Worm (Caenorhabditis elegans) whole organism, L1 larva: ENCODE measurements around the gene C37C3.11.
A peak's percentile ranks its signal among the peaks of the same experiment; 100 is the strongest.

Experiments used
- C34B4.2 ChIP-seq: sonication (generic microtip); optimal IDR thresholded peaks from 2 replicates; lab custom pipeline; 2017; ENCODE audit warnings: mild to moderate bottlenecking, missing genetic modification characterization, missing compliant biosample characterization
- F16B12.6 ChIP-seq: fragments of 150-350 bp; optimal IDR thresholded peaks from 2 replicates; lab custom pipeline; 2014; ENCODE audit warnings: missing biosample characterization, missing genetic modification characterization
- Y116A8C.19 ChIP-seq: sonication (generic microtip); optimal IDR thresholded peaks from 2 replicates; lab custom pipeline; 2016; ENCODE audit warnings: missing compliant biosample characterization, missing genetic modification characterization, borderline replicate concordance
- alr-1 ChIP-seq: fragments of 200-800 bp; sonication (Bioruptor generic); optimal IDR thresholded peaks from 2 replicates; lab custom pipeline; 2018; ENCODE audit warnings: borderline replicate concordance, mild to moderate bottlenecking, missing genetic modification characterization, missing compliant biosample characterization
- ama-1 ChIP-seq: fragments of 150-350 bp; optimal IDR thresholded peaks from 2 replicates; lab custom pipeline; 2014
- blmp-1 ChIP-seq: fragments of 150-350 bp; optimal IDR thresholded peaks from 2 replicates; lab custom pipeline; 2014; ENCODE audit warnings: missing biosample characterization, missing genetic modification characterization
- efl-1 ChIP-seq, 4 experiments: fragments of 150-350 bp; optimal IDR thresholded peaks in 3 of 4; peaks in 1 of 4; 1 replicate in 1 of 4; 2 replicates in 3 of 4; lab custom pipeline; 2014; ENCODE audit warnings: missing biosample characterization in 2 of 4, missing genetic modification characterization in 2 of 4, missing genetic modification reagents in 2 of 4
- fkh-10 ChIP-seq: sonication (generic microtip); optimal IDR thresholded peaks from 2 replicates; lab custom pipeline; 2017; ENCODE audit warnings: missing biosample characterization, missing genetic modification reagents, missing genetic modification characterization
- fkh-4 ChIP-seq: sonication (generic microtip); optimal IDR thresholded peaks from 2 replicates; lab custom pipeline; 2016; ENCODE audit warnings: missing compliant biosample characterization, missing genetic modification characterization, borderline replicate concordance
- fkh-8 ChIP-seq: sonication (generic microtip); optimal IDR thresholded peaks from 2 replicates; lab custom pipeline; 2016; ENCODE audit warnings: mild to moderate bottlenecking, missing genetic modification characterization, missing compliant biosample characterization
- fos-1 ChIP-seq: fragments of 150-350 bp; optimal IDR thresholded peaks from 2 replicates; lab custom pipeline; 2014; ENCODE audit warnings: missing biosample characterization, missing genetic modification characterization
- grh-1 ChIP-seq: fragments of 200-800 bp; sonication (Bioruptor generic); IDR thresholded peaks from 2 replicates; pipeline ENCODE4 v1.3.6; 2022; ENCODE audit warnings: missing genetic modification reagents, missing genetic modification characterization, missing compliant biosample characterization
- lin-14 ChIP-seq: fragments of 200-800 bp; sonication (Bioruptor generic); optimal IDR thresholded peaks from 2 replicates; lab custom pipeline; 2018; ENCODE audit warnings: mild to moderate bottlenecking, missing genetic modification characterization, moderate library complexity, missing compliant biosample characterization
- lin-39 ChIP-seq: fragments of 150-350 bp; optimal IDR thresholded peaks from 2 replicates; lab custom pipeline; 2014; ENCODE audit warnings: missing biosample characterization, missing genetic modification reagents, missing genetic modification characterization
- lir-3 ChIP-seq: sonication (generic microtip); optimal IDR thresholded peaks from 2 replicates; lab custom pipeline; 2016; ENCODE audit warnings: mild to moderate bottlenecking, missing genetic modification characterization, moderate library complexity, missing compliant biosample characterization; ENCODE audit not compliant: poor library complexity
- lsy-2 ChIP-seq, 2 experiments: fragments of 150-350 bp; optimal IDR thresholded peaks; 2 replicates each; lab custom pipeline; 2014; ENCODE audit warnings: missing biosample characterization in 2 of 2, missing genetic modification characterization in 2 of 2
- mdl-1 ChIP-seq, 2 experiments: fragments of 150-350 bp; optimal IDR thresholded peaks; 2 replicates each; lab custom pipeline; 2014 to 2017; ENCODE audit warnings: missing biosample characterization in 2 of 2, missing genetic modification characterization in 2 of 2, inconsistent platforms in 1 of 2
- nhr-28 ChIP-seq: fragments of 150-350 bp; optimal IDR thresholded peaks from 2 replicates; lab custom pipeline; 2014; ENCODE audit warnings: missing biosample characterization, missing genetic modification characterization
- nhr-47 ChIP-seq: sonication (generic microtip); optimal IDR thresholded peaks from 2 replicates; lab custom pipeline; 2016; ENCODE audit warnings: mild to moderate bottlenecking, missing genetic modification characterization, moderate library complexity, missing compliant biosample characterization
- nhr-71 ChIP-seq: sonication (generic microtip); optimal IDR thresholded peaks from 2 replicates; lab custom pipeline; 2016; ENCODE audit warnings: mild to moderate bottlenecking, missing genetic modification characterization, moderate library complexity, missing compliant biosample characterization
- nhr-77 ChIP-seq: fragments of 150-350 bp; optimal IDR thresholded peaks from 2 replicates; lab custom pipeline; 2014; ENCODE audit warnings: missing biosample characterization, missing genetic modification characterization
- nhr-84 ChIP-seq: sonication (generic microtip); optimal IDR thresholded peaks from 2 replicates; lab custom pipeline; 2017; ENCODE audit warnings: missing biosample characterization, missing genetic modification characterization
- nhr-90 ChIP-seq: sonication (generic microtip); optimal IDR thresholded peaks from 2 replicates; lab custom pipeline; 2016; ENCODE audit warnings: mild to moderate bottlenecking, missing genetic modification characterization, missing compliant biosample characterization; ENCODE audit not compliant: poor library complexity
- pag-3 ChIP-seq: sonication (generic microtip); optimal IDR thresholded peaks from 2 replicates; lab custom pipeline; 2017; ENCODE audit warnings: missing genetic modification characterization, mild to moderate bottlenecking, missing compliant biosample characterization, antibody characterized with exemption, borderline replicate concordance; ENCODE audit not compliant: insufficient read depth
- tlp-1 ChIP-seq: fragments of 150-350 bp; optimal IDR thresholded peaks from 2 replicates; lab custom pipeline; 2014; ENCODE audit warnings: missing biosample characterization, missing genetic modification characterization
- unc-62 ChIP-seq: fragments of 150-350 bp; optimal IDR thresholded peaks from 2 replicates; lab custom pipeline; 2014; ENCODE audit warnings: missing biosample characterization, missing genetic modification reagents, missing genetic modification characterization
- unc-86 ChIP-seq: sonication (generic microtip); optimal IDR thresholded peaks from 2 replicates; lab custom pipeline; 2016; ENCODE audit warnings: missing genetic modification characterization, missing compliant biosample characterization
- ztf-11 ChIP-seq, 2 experiments: sonication (generic microtip); optimal IDR thresholded peaks; 2 replicates each; lab custom pipeline; 2016 to 2017; ENCODE audit warnings: missing genetic modification characterization in 2 of 2, missing biosample characterization in 1 of 2, missing compliant biosample characterization in 1 of 2

The C37C3.11 gene

ce11 chrV:7876881-7877475 lies 12.4 kb upstream of the C37C3.11 start, which contains the start of gene F40A3.3 (continued):
- TF ChIP-seq nhr-28 (tag; lab: Kevin White, UChicago) (no peak), nhr-90 (tag; lab: Kevin White, UChicago) (no peak), C34B4.2 (tag; lab: Kevin White, UChicago) (no peak), nhr-47 (no peak), nhr-77 (tag; lab: Kevin White, UChicago) (no peak), lir-3 (tag; lab: Kevin White, UChicago) (no peak), nhr-84 (tag; lab: Kevin White, UChicago) (no peak), fkh-8 (tag; lab: Kevin White, UChicago) (no peak), ama-1 (lab: Kevin White, UChicago) (no peak), nhr-71 (tag; lab: Kevin White, UChicago) (no peak), mdl-1 (tag; optimal IDR thresholded peaks at IDR 0.05; lab: Kevin White, UChicago) (no peak), Y116A8C.19 (tag; lab: Kevin White, UChicago) (no peak), pag-3 (no peak)

ce11 chrV:7875456-7875855 lies 10.9 kb upstream of the C37C3.11 start, which contains the start of gene F40A3.4:
F40A3.4 (plus strand) TSS chrV:7875756.
- no peak for TF ChIP-seq efl-1 (optimal IDR thresholded peaks at IDR 0.05; lab: Kevin White, UChicago)
- TF ChIP-seq efl-1 (GFP tag; optimal IDR thresholded peaks at IDR 0.05 in 1 of 2; lab: Kevin White, UChicago), result peak in 1 of 2 experiments; percentile 48
- no peak for TF ChIP-seq lsy-2 (tag; optimal IDR thresholded peaks at IDR 0.05; lab: Kevin White, UChicago)
- TF ChIP-seq, all 84 proteins: peak for 1

- peak; percentile 81 for TF ChIP-seq fkh-10 (GFP tag; lab: Kevin White, UChicago)
- no peak for TF ChIP-seq fkh-4 (tag; lab: Kevin White, UChicago)
- peak; percentile 58 for TF ChIP-seq lin-14 (GFP tag; lab: Kevin White, UChicago)
- no peak for TF ChIP-seq alr-1 (tag; lab: Kevin White, UChicago)
- no peak for TF ChIP-seq pag-3
These were observed 8.4 kb upstream of the C37C3.11 start for ce11 chrV:7872945-7873344.

ce11 chrV:7870707-7871106 lies 6.1 kb upstream of the C37C3.11 start, which contains the start of gene nipi-4:
nipi-4 (minus strand) TSS chrV:7870807.
- TF ChIP-seq blmp-1 (tag; lab: Kevin White, UChicago) (peak; percentile 75), ztf-11 (tag; optimal IDR thresholded peaks at IDR 0.05; lab: Kevin White, UChicago) (no peak)

DNA sequence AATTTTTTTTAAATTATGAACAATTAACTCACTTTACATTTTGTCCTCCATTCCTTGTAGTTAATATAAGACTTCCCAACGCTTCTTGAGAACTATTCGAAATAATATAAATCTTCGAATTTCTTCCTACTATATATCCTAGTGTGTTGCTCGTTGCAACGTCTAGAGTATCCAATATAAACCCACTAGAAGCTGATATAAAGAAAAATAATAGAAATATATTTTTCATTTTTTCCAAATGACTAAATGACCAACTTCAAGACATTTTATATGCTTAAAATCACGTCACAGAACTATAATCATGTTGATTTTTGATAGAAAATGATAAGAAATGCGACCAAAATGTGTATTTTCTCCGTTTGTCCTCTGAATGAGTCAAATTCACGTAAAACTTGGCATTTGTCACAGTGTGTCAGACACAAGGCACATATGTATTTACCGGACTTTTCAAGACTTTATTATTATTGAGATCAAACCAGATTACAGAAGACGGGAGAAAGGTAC lies 1.5 kb downstream of the C37C3.11 start, which contains the start of gene C37C3.10:
Gene C37C3.10, minus strand, starts transcription at position 51 of the 504 bp plus-strand sequence.
- TF ChIP-seq grh-1 (GFP tag; lab: Robert Waterston, UW) (no peak), lin-14 (GFP tag; lab: Kevin White, UChicago) (no peak), nhr-90 (tag; lab: Kevin White, UChicago) (no peak), F16B12.6 (tag; lab: Kevin White, UChicago) (no peak)

- TF ChIP-seq unc-62, result no peak
- no peak for TF ChIP-seq nhr-90 (tag; lab: Kevin White, UChicago)
- TF ChIP-seq unc-86 (tag; lab: Kevin White, UChicago), result no peak
- no peak for TF ChIP-seq tlp-1 (tag; lab: Kevin White, UChicago)
- no peak for TF ChIP-seq lin-39 (tag; lab: Kevin White, UChicago)
- TF ChIP-seq efl-1 (optimal IDR thresholded peaks at IDR 0.05; lab: Kevin White, UChicago), result no peak
- TF ChIP-seq efl-1 (GFP tag; optimal IDR thresholded peaks at IDR 0.05 in 1 of 2; lab: Kevin White, UChicago), result no peak
- TF ChIP-seq nhr-84 (tag; lab: Kevin White, UChicago), result no peak
- no peak for TF ChIP-seq fos-1 (tag; lab: Kevin White, UChicago)
These were observed 2.8 kb downstream of the C37C3.11 start, which contains the start of gene C37C3.17 for ce11 chrV:7861792-7862191. C37C3.17 (minus strand) TSS chrV:7861892.
